Worm (Caenorhabditis elegans) whole organism, L1 larva: ENCODE measurements around the gene bkip-1.
A peak's percentile ranks its signal among the peaks of the same experiment; 100 is the strongest.

Source experiments
- C34B4.2 ChIP-seq: sonication (generic microtip); optimal IDR thresholded peaks from 2 replicates; lab custom pipeline; 2017; ENCODE audit warnings: mild to moderate bottlenecking, missing genetic modification characterization, missing compliant biosample characterization
- blmp-1 ChIP-seq: fragments of 150-350 bp; optimal IDR thresholded peaks from 2 replicates; lab custom pipeline; 2014; ENCODE audit warnings: missing biosample characterization, missing genetic modification characterization
- ceh-8 ChIP-seq: fragments of 200-800 bp; sonication (Bioruptor generic); optimal IDR thresholded peaks from 2 replicates; lab custom pipeline; 2018; ENCODE audit warnings: mild to moderate bottlenecking, missing genetic modification characterization, moderate library complexity, missing compliant biosample characterization
- dpl-1 ChIP-seq, 3 experiments: fragments of 150-350 bp in 2 of 3; sonication (generic microtip) in 1 of 3; optimal IDR thresholded peaks; 2 replicates each; lab custom pipeline; 2014 to 2017; ENCODE audit warnings: missing biosample characterization in 3 of 3, missing genetic modification characterization in 3 of 3, missing genetic modification reagents in 3 of 3
- efl-1 ChIP-seq, 4 experiments: fragments of 150-350 bp; optimal IDR thresholded peaks in 3 of 4; peaks in 1 of 4; 1 replicate in 1 of 4; 2 replicates in 3 of 4; lab custom pipeline; 2014; ENCODE audit warnings: missing biosample characterization in 2 of 4, missing genetic modification characterization in 2 of 4, missing genetic modification reagents in 2 of 4
- efl-3 ChIP-seq: fragments of 200-800 bp; sonication (Bioruptor generic); optimal IDR thresholded peaks from 2 replicates; lab custom pipeline; 2018; ENCODE audit warnings: mild to moderate bottlenecking, missing genetic modification characterization, missing compliant biosample characterization
- egl-13 ChIP-seq: sonication (generic microtip); optimal IDR thresholded peaks from 2 replicates; lab custom pipeline; 2016; ENCODE audit warnings: missing genotype, missing genetic modification reagents, missing genetic modification characterization, missing compliant biosample characterization
- egl-27 ChIP-seq, 2 experiments: fragments of 150-350 bp in 1 of 2; sonication (generic microtip); optimal IDR thresholded peaks; 3 replicates each; lab custom pipeline; 2017 to 2018; ENCODE audit warnings: missing biosample characterization in 2 of 2, missing genetic modification characterization in 2 of 2, missing genetic modification reagents in 2 of 2
- fkh-4 ChIP-seq: sonication (generic microtip); optimal IDR thresholded peaks from 2 replicates; lab custom pipeline; 2016; ENCODE audit warnings: missing compliant biosample characterization, missing genetic modification characterization, borderline replicate concordance
- hpl-2 ChIP-seq: fragments of 150-350 bp; optimal IDR thresholded peaks from 2 replicates; lab custom pipeline; 2014; ENCODE audit warnings: missing biosample characterization, missing genetic modification reagents, missing genetic modification characterization
- lin-14 ChIP-seq: fragments of 200-800 bp; sonication (Bioruptor generic); optimal IDR thresholded peaks from 2 replicates; lab custom pipeline; 2018; ENCODE audit warnings: mild to moderate bottlenecking, missing genetic modification characterization, moderate library complexity, missing compliant biosample characterization
- lsy-2 ChIP-seq, 2 experiments: fragments of 150-350 bp; optimal IDR thresholded peaks; 2 replicates each; lab custom pipeline; 2014; ENCODE audit warnings: missing biosample characterization in 2 of 2, missing genetic modification characterization in 2 of 2
- mab-9 ChIP-seq: fragments of 200-800 bp; sonication (Bioruptor generic); IDR thresholded peaks from 2 replicates; pipeline ENCODE4 v1.3.6; 2022; ENCODE audit warnings: missing genetic modification reagents, missing genetic modification characterization, missing compliant biosample characterization
- mef-2 ChIP-seq: fragments of 150-350 bp; optimal IDR thresholded peaks from 2 replicates; lab custom pipeline; 2014; ENCODE audit warnings: missing biosample characterization, missing genetic modification characterization
- mep-1 ChIP-seq: fragments of 150-350 bp; optimal IDR thresholded peaks from 2 replicates; lab custom pipeline; 2014; ENCODE audit warnings: missing biosample characterization, missing genetic modification characterization
- nhr-11 ChIP-seq: fragments of 150-350 bp; optimal IDR thresholded peaks from 2 replicates; lab custom pipeline; 2014; ENCODE audit warnings: missing biosample characterization, missing genetic modification characterization
- nhr-19 ChIP-seq: fragments of 200-800 bp; sonication (Bioruptor generic); conservative IDR thresholded peaks from 2 replicates; pipeline ENCODE4 v1.3.6; 2022; ENCODE audit warnings: missing genetic modification characterization, missing compliant biosample characterization
- nhr-237 ChIP-seq: fragments of 150-350 bp; optimal IDR thresholded peaks from 2 replicates; lab custom pipeline; 2014; ENCODE audit warnings: missing biosample characterization, missing genetic modification characterization
- nhr-71 ChIP-seq: sonication (generic microtip); optimal IDR thresholded peaks from 2 replicates; lab custom pipeline; 2016; ENCODE audit warnings: mild to moderate bottlenecking, missing genetic modification characterization, moderate library complexity, missing compliant biosample characterization
- nhr-84 ChIP-seq: sonication (generic microtip); optimal IDR thresholded peaks from 2 replicates; lab custom pipeline; 2017; ENCODE audit warnings: missing biosample characterization, missing genetic modification characterization
- nhr-85 ChIP-seq: sonication (generic microtip); peaks from one replicate; lab custom pipeline; 2016; ENCODE audit warnings: missing genetic modification characterization, inconsistent platforms, missing compliant biosample characterization
- pag-3 ChIP-seq: sonication (generic microtip); optimal IDR thresholded peaks from 2 replicates; lab custom pipeline; 2017; ENCODE audit warnings: missing genetic modification characterization, mild to moderate bottlenecking, missing compliant biosample characterization, antibody characterized with exemption, borderline replicate concordance; ENCODE audit not compliant: insufficient read depth
- skn-1 ChIP-seq: fragments of 150-350 bp; optimal IDR thresholded peaks from 2 replicates; lab custom pipeline; 2014; ENCODE audit warnings: missing biosample characterization, missing genetic modification characterization
- snpc-4 ChIP-seq: fragments of 150-350 bp; optimal IDR thresholded peaks from 2 replicates; lab custom pipeline; 2014; ENCODE audit warnings: missing biosample characterization, missing genetic modification characterization
- snu-23 ChIP-seq: sonication (generic microtip); optimal IDR thresholded peaks from 2 replicates; lab custom pipeline; 2016; ENCODE audit warnings: missing genetic modification characterization, missing compliant biosample characterization
- sup-37 ChIP-seq: fragments of 200-800 bp; sonication (Bioruptor generic); optimal IDR thresholded peaks from 2 replicates; lab custom pipeline; 2018; ENCODE audit warnings: mild to moderate bottlenecking, missing genetic modification characterization, missing compliant biosample characterization
- swsn-7 ChIP-seq: sonication (generic microtip); optimal IDR thresholded peaks from 2 replicates; lab custom pipeline; 2016; ENCODE audit warnings: missing genetic modification characterization, missing compliant biosample characterization
- unc-30 ChIP-seq: sonication (generic microtip); optimal IDR thresholded peaks from 2 replicates; lab custom pipeline; 2017; ENCODE audit warnings: missing biosample characterization, missing genetic modification characterization
- vab-15 ChIP-seq: sonication (generic microtip); optimal IDR thresholded peaks from 2 replicates; lab custom pipeline; 2017; ENCODE audit warnings: missing genotype, mild to moderate bottlenecking, missing genetic modification characterization, missing compliant biosample characterization

bkip-1 gene

ce11 chrII:14098348-14098747, 2.7 kb upstream of the bkip-1 start:
- TF ChIP-seq lin-14: peak; percentile 48
- TF ChIP-seq nhr-11 (tag; lab: Kevin White, UChicago): no peak

- TF ChIP-seq snu-23 (GFP tag; lab: Kevin White, UChicago): no peak
- peak in 1 of 2 experiments; percentile 4 for TF ChIP-seq lsy-2 (tag; optimal IDR thresholded peaks at IDR 0.05; lab: Kevin White, UChicago)
- TF ChIP-seq egl-27 (tag; optimal IDR thresholded peaks at IDR 0.05; lab: Kevin White, UChicago): no peak
- TF ChIP-seq dpl-1 (GFP tag; optimal IDR thresholded peaks at IDR 0.05; lab: Kevin White, UChicago): peak in 1 of 3 experiments; percentile 22
- no peak for TF ChIP-seq nhr-84 (tag; lab: Kevin White, UChicago)
- TF ChIP-seq nhr-71 (tag; lab: Kevin White, UChicago): no peak
- no peak for TF ChIP-seq nhr-237 (tag; lab: Kevin White, UChicago)
- TF ChIP-seq mef-2 (tag; lab: Kevin White, UChicago): no peak
- no peak for TF ChIP-seq vab-15 (tag; lab: Kevin White, UChicago)
- TF ChIP-seq efl-1 (optimal IDR thresholded peaks at IDR 0.05; lab: Kevin White, UChicago): no peak
- TF ChIP-seq efl-1 (GFP tag; optimal IDR thresholded peaks at IDR 0.05 in 1 of 2; lab: Kevin White, UChicago): peak in 1 of 2 experiments; percentile 15
Observed at ce11 chrII:14102112-14102511, 1.0 kb downstream of the bkip-1 start.

- TF ChIP-seq egl-13 (tag; lab: Kevin White, UChicago) (no peak), blmp-1 (tag; lab: Kevin White, UChicago) (no peak), nhr-19 (GFP tag; lab: Robert Waterston, UW) (no peak), snu-23 (GFP tag; lab: Kevin White, UChicago) (no peak), unc-30 (no peak), ceh-8 (GFP tag; lab: Kevin White, UChicago) (no peak), C34B4.2 (tag; lab: Kevin White, UChicago) (no peak)
Observed at ce11 chrII:14104470-14104869, 3.4 kb downstream of the bkip-1 start, which contains the start of gene gur-4. gur-4 (plus strand) TSS chrII:14104770.

- TF ChIP-seq efl-3 (GFP tag; lab: Kevin White, UChicago): no peak
- TF ChIP-seq nhr-85 (tag; lab: Kevin White, UChicago): peak; percentile 59
Observed at ce11 chrII:14106164-14106563, 5.1 kb downstream of the bkip-1 start.

- TF ChIP-seq sup-37 (GFP tag; lab: Kevin White, UChicago) (no peak), skn-1 (no peak), mef-2 (tag; lab: Kevin White, UChicago) (no peak), snpc-4 (no peak), swsn-7 (no peak), pag-3 (tag; lab: Kevin White, UChicago) (no peak)
Observed at ce11 chrII:14109184-14109664, 8.2 kb downstream of the bkip-1 start, which contains the start of gene cpg-7. cpg-7 (minus strand) TSS chrII:14109234.

ce11 chrII:14112842-14113241, 11.8 kb downstream of the bkip-1 start:
- TF ChIP-seq hpl-2 (GFP tag; lab: Kevin White, UChicago) (no peak), nhr-237 (tag; lab: Kevin White, UChicago) (no peak), mab-9 (GFP tag; lab: Robert Waterston, UW) (no peak), mep-1 (tag; lab: Kevin White, UChicago) (no peak), fkh-4 (tag; lab: Kevin White, UChicago) (no peak), nhr-19 (GFP tag; lab: Robert Waterston, UW) (no peak), blmp-1 (tag; lab: Kevin White, UChicago) (peak; percentile 65)
- TF ChIP-seq, all 84 proteins: peak for 1
